Worm (Caenorhabditis elegans) whole organism, young adult: Measurements from ENCODE around the gene T09A5.5.

Source experiments
- D2030.7 ChIP-seq: fragments of 200-800 bp; sonication (Bioruptor generic); IDR thresholded peaks from 2 replicates; pipeline ENCODE4 v1.3.6; 2022; ENCODE audit warnings: missing genetic modification reagents, missing genetic modification characterization, missing compliant biosample characterization
- F37B4.10 ChIP-seq: fragments of 200-800 bp; sonication (Bioruptor generic); IDR thresholded peaks from 2 replicates; pipeline ENCODE4 v1.3.6; 2022; ENCODE audit warnings: missing genetic modification characterization, missing compliant biosample characterization
- F52B5.7 ChIP-seq: sonication (generic microtip); optimal IDR thresholded peaks from 2 replicates; lab custom pipeline; 2016; ENCODE audit warnings: mild to moderate bottlenecking, missing genetic modification characterization, missing compliant biosample characterization
- F55B11.4 ChIP-seq: sonication (generic microtip); optimal IDR thresholded peaks from 2 replicates; lab custom pipeline; 2016; ENCODE audit warnings: missing compliant biosample characterization, missing genetic modification characterization, borderline replicate concordance; ENCODE audit not compliant: insufficient read depth
- F57A8.1 ChIP-seq: fragments of 200-800 bp; sonication (Bioruptor generic); optimal IDR thresholded peaks from 2 replicates; lab custom pipeline; 2018; ENCODE audit warnings: mild to moderate bottlenecking, missing genetic modification characterization, moderate library complexity, missing compliant biosample characterization
- Y79H2A.3 ChIP-seq: fragments of 200-800 bp; sonication (Bioruptor generic); conservative IDR thresholded peaks from 2 replicates; pipeline ENCODE4 v1.3.6; 2022; ENCODE audit warnings: missing genetic modification reagents, missing genetic modification characterization, missing compliant biosample characterization
- attf-3 ChIP-seq: fragments of 200-800 bp; sonication (Bioruptor generic); conservative IDR thresholded peaks from 2 replicates; pipeline ENCODE4 v1.3.6; 2022; ENCODE audit warnings: missing genetic modification reagents, missing genetic modification characterization, missing compliant biosample characterization
- attf-5 ChIP-seq: fragments of 200-800 bp; sonication (Bioruptor generic); optimal IDR thresholded peaks from 2 replicates; lab custom pipeline; 2018; ENCODE audit warnings: mild to moderate bottlenecking, missing genetic modification characterization, missing compliant biosample characterization
- attf-6 ChIP-seq: fragments of 200-800 bp; sonication (Bioruptor generic); IDR thresholded peaks from 2 replicates; pipeline ENCODE4 v1.3.6; 2022; ENCODE audit warnings: missing genetic modification reagents, missing genetic modification characterization, missing compliant biosample characterization
- bed-2 ChIP-seq: fragments of 200-800 bp; sonication (Bioruptor generic); IDR thresholded peaks from 2 replicates; pipeline ENCODE4 v1.3.6; 2022; ENCODE audit warnings: missing genetic modification reagents, missing genetic modification characterization, missing compliant biosample characterization
- cebp-2 ChIP-seq: fragments of 200-800 bp; sonication (Bioruptor generic); IDR thresholded peaks from 2 replicates; pipeline ENCODE4 v1.3.6; 2022; ENCODE audit warnings: missing genetic modification characterization, missing compliant biosample characterization
- ceh-40 ChIP-seq: fragments of 200-800 bp; sonication (Bioruptor generic); IDR thresholded peaks from 2 replicates; pipeline ENCODE4 v1.3.6; 2022; ENCODE audit warnings: missing genetic modification characterization, missing compliant biosample characterization
- ceh-58 ChIP-seq: fragments of 200-800 bp; sonication (Bioruptor generic); IDR thresholded peaks from 2 replicates; pipeline ENCODE4 v1.3.6; 2022; ENCODE audit warnings: missing genetic modification characterization, missing compliant biosample characterization
- ceh-79 ChIP-seq: sonication (generic microtip); optimal IDR thresholded peaks from 2 replicates; lab custom pipeline; 2017; ENCODE audit warnings: mild to moderate bottlenecking, missing genetic modification characterization, missing compliant biosample characterization
- dox-1 ChIP-seq: fragments of 200-800 bp; sonication (Bioruptor generic); IDR thresholded peaks from 2 replicates; pipeline ENCODE4 v1.3.6; 2022; ENCODE audit warnings: missing genetic modification reagents, missing genetic modification characterization, missing compliant biosample characterization
- efl-1 ChIP-seq: fragments of 150-350 bp; optimal IDR thresholded peaks from 2 replicates; lab custom pipeline; 2014; ENCODE audit warnings: missing biosample characterization, missing genetic modification reagents, missing genetic modification characterization
- egl-44 ChIP-seq: fragments of 200-800 bp; sonication (Bioruptor generic); IDR thresholded peaks from 2 replicates; pipeline ENCODE4 v1.3.6; 2022; ENCODE audit warnings: missing genetic modification reagents, missing genetic modification characterization, missing compliant biosample characterization
- ekl-4 ChIP-seq: fragments of 200-800 bp; sonication (Bioruptor generic); IDR thresholded peaks from 2 replicates; pipeline ENCODE4 v1.3.6; 2022; ENCODE audit warnings: missing genetic modification reagents, missing genetic modification characterization, missing compliant biosample characterization
- ets-4 ChIP-seq: fragments of 200-800 bp; sonication (Bioruptor generic); optimal IDR thresholded peaks from 2 replicates; lab custom pipeline; 2018; ENCODE audit warnings: mild to moderate bottlenecking, missing genetic modification characterization, missing compliant biosample characterization
- hlh-12 ChIP-seq: sonication (generic microtip); optimal IDR thresholded peaks from 2 replicates; lab custom pipeline; 2016; ENCODE audit warnings: missing genetic modification characterization, missing compliant biosample characterization
- hrde-1 ChIP-seq: sonication (generic microtip); optimal IDR thresholded peaks from 2 replicates; lab custom pipeline; 2016; ENCODE audit warnings: missing genetic modification characterization, mild to moderate bottlenecking, missing compliant biosample characterization, moderate library complexity, missing genotype, missing genetic modification reagents, borderline replicate concordance
- hsf-1 ChIP-seq: fragments of 200-800 bp; sonication (Bioruptor generic); IDR thresholded peaks from 2 replicates; pipeline ENCODE4 v1.3.6; 2022; ENCODE audit warnings: missing genetic modification reagents, missing genetic modification characterization, missing compliant biosample characterization
- lag-1 ChIP-seq: fragments of 200-800 bp; sonication (Bioruptor generic); IDR thresholded peaks from 2 replicates; pipeline ENCODE4 v1.3.6; 2022; ENCODE audit warnings: missing genetic modification reagents, missing genetic modification characterization, missing compliant biosample characterization
- lin-35 ChIP-seq, 3 experiments: fragments of 150-350 bp in 2 of 3; sonication (generic microtip) in 1 of 3; optimal IDR thresholded peaks; 2 replicates each; lab custom pipeline; 2014 to 2018; ENCODE audit warnings: missing biosample characterization in 3 of 3, missing genetic modification characterization in 3 of 3, missing genetic modification reagents in 3 of 3
- lsl-1 ChIP-seq: fragments of 200-800 bp; sonication (Bioruptor generic); optimal IDR thresholded peaks from 2 replicates; lab custom pipeline; 2018; ENCODE audit warnings: mild to moderate bottlenecking, missing genetic modification characterization, moderate library complexity, missing compliant biosample characterization
- madf-10 ChIP-seq: sonication (generic microtip); optimal IDR thresholded peaks from 2 replicates; lab custom pipeline; 2016; ENCODE audit warnings: mild to moderate bottlenecking, missing genetic modification characterization, missing compliant biosample characterization
- madf-3 ChIP-seq: fragments of 200-800 bp; sonication (Bioruptor generic); IDR thresholded peaks from 2 replicates; pipeline ENCODE4 v1.3.6; 2022; ENCODE audit warnings: missing genetic modification reagents, missing genetic modification characterization, missing compliant biosample characterization
- madf-6 ChIP-seq: fragments of 200-800 bp; sonication (Bioruptor generic); IDR thresholded peaks from 2 replicates; pipeline ENCODE4 v1.3.6; 2022; ENCODE audit warnings: missing genetic modification reagents, missing genetic modification characterization, missing compliant biosample characterization
- mel-28 ChIP-seq: sonication (generic microtip); optimal IDR thresholded peaks from 2 replicates; lab custom pipeline; 2016; ENCODE audit warnings: borderline replicate concordance, mild to moderate bottlenecking, missing genetic modification characterization, missing compliant biosample characterization
- mes-4 ChIP-seq: sonication (generic microtip); optimal IDR thresholded peaks from 2 replicates; lab custom pipeline; 2016; ENCODE audit warnings: missing genotype, missing genetic modification characterization, missing compliant biosample characterization
- nfya-2 ChIP-seq: fragments of 200-800 bp; sonication (Bioruptor generic); IDR thresholded peaks from 2 replicates; pipeline ENCODE4 v1.3.6; 2022; ENCODE audit warnings: missing genetic modification reagents, missing genetic modification characterization, missing compliant biosample characterization
- nfyb-1 ChIP-seq: fragments of 200-800 bp; sonication (Bioruptor generic); IDR thresholded peaks from 2 replicates; pipeline ENCODE4 v1.3.6; 2022; ENCODE audit warnings: missing genetic modification reagents, missing genetic modification characterization, missing compliant biosample characterization
- nhr-120 ChIP-seq: fragments of 200-800 bp; sonication (Bioruptor generic); IDR thresholded peaks from 2 replicates; pipeline ENCODE4 v1.3.6; 2022; ENCODE audit warnings: missing genetic modification characterization, missing compliant biosample characterization
- nhr-179 ChIP-seq: sonication (generic microtip); optimal IDR thresholded peaks from 2 replicates; lab custom pipeline; 2016; ENCODE audit warnings: mild to moderate bottlenecking, missing genetic modification characterization, missing compliant biosample characterization
- nhr-80 ChIP-seq: sonication (generic microtip); optimal IDR thresholded peaks from 2 replicates; lab custom pipeline; 2016; ENCODE audit warnings: missing genetic modification characterization, missing compliant biosample characterization
- pbrm-1 ChIP-seq: fragments of 200-800 bp; sonication (Bioruptor generic); IDR thresholded peaks from 2 replicates; pipeline ENCODE4 v1.3.6; 2022; ENCODE audit warnings: missing genetic modification reagents, missing genetic modification characterization, missing compliant biosample characterization
- pha-4 ChIP-seq: fragments of 150-350 bp; sonication (generic microtip); optimal IDR thresholded peaks from 2 replicates; lab custom pipeline; 2014; ENCODE audit warnings: missing biosample characterization, missing genetic modification reagents, missing genetic modification characterization
- rec-8 ChIP-seq, 2 experiments: sonication (generic microtip); optimal IDR thresholded peaks; 2 replicates each; lab custom pipeline; 2016; ENCODE audit warnings: mild to moderate bottlenecking in 2 of 2, missing genetic modification characterization in 2 of 2, missing genetic modification reagents in 2 of 2, missing genotype in 2 of 2, missing biosample characterization in 1 of 2, missing compliant biosample characterization in 1 of 2, moderate library complexity in 1 of 2
- repo-1 ChIP-seq: sonication (generic microtip); optimal IDR thresholded peaks from 2 replicates; lab custom pipeline; 2017; ENCODE audit warnings: mild to moderate bottlenecking, missing genetic modification characterization, missing compliant biosample characterization
- rpc-1 ChIP-seq, 2 experiments: fragments of 150-350 bp in 1 of 2; sonication (generic microtip) in 1 of 2; optimal IDR thresholded peaks; 2 replicates each; lab custom pipeline; 2014 to 2018; ENCODE audit warnings: missing biosample characterization in 1 of 2, missing genetic modification characterization in 1 of 2, missing genetic modification reagents in 1 of 2, missing genotype in 1 of 2
- snpc-1.1 ChIP-seq: sonication (generic microtip); optimal IDR thresholded peaks from 2 replicates; lab custom pipeline; 2017; ENCODE audit warnings: missing genetic modification characterization, mild to moderate bottlenecking, missing compliant biosample characterization, antibody characterized with exemption, moderate library complexity, missing genotype, missing genetic modification reagents; ENCODE audit not compliant: insufficient read depth
- snpc-3.4 ChIP-seq: sonication (generic microtip); optimal IDR thresholded peaks from 2 replicates; lab custom pipeline; 2017; ENCODE audit warnings: missing genetic modification characterization, mild to moderate bottlenecking, missing compliant biosample characterization, antibody characterized with exemption, moderate library complexity, missing genotype, missing genetic modification reagents
- somi-1 ChIP-seq: fragments of 200-800 bp; sonication (Bioruptor generic); optimal IDR thresholded peaks from 2 replicates; lab custom pipeline; 2018; ENCODE audit warnings: mild to moderate bottlenecking, missing genetic modification characterization, missing compliant biosample characterization
- tbp1 ChIP-seq: fragments of 200-800 bp; sonication (Bioruptor generic); optimal IDR thresholded peaks from 2 replicates; lab custom pipeline; 2018; ENCODE audit warnings: mild to moderate bottlenecking, missing genetic modification characterization, missing compliant biosample characterization
- tlf-1 ChIP-seq: fragments of 200-800 bp; sonication (Bioruptor generic); optimal IDR thresholded peaks from 2 replicates; lab custom pipeline; 2018; ENCODE audit warnings: mild to moderate bottlenecking, missing genetic modification characterization, missing compliant biosample characterization
- unc-62 ChIP-seq: fragments of 150-350 bp; optimal IDR thresholded peaks from 2 replicates; lab custom pipeline; 2014; ENCODE audit warnings: missing biosample characterization, missing genetic modification reagents, missing genetic modification characterization
- ztf-18 ChIP-seq: sonication (generic microtip); optimal IDR thresholded peaks from 2 replicates; lab custom pipeline; 2016; ENCODE audit warnings: missing genotype, mild to moderate bottlenecking, missing genetic modification characterization, missing compliant biosample characterization
- ztf-28 ChIP-seq: fragments of 200-800 bp; sonication (Bioruptor generic); IDR thresholded peaks from 2 replicates; pipeline ENCODE4 v1.3.6; 2022; ENCODE audit warnings: missing genetic modification reagents, missing genetic modification characterization, missing compliant biosample characterization
- ztf-6 ChIP-seq: fragments of 200-800 bp; sonication (Bioruptor generic); IDR thresholded peaks from 2 replicates; pipeline ENCODE4 v1.3.6; 2022; ENCODE audit warnings: missing genetic modification reagents, missing genetic modification characterization, missing compliant biosample characterization

Gene T09A5.5

DNA sequence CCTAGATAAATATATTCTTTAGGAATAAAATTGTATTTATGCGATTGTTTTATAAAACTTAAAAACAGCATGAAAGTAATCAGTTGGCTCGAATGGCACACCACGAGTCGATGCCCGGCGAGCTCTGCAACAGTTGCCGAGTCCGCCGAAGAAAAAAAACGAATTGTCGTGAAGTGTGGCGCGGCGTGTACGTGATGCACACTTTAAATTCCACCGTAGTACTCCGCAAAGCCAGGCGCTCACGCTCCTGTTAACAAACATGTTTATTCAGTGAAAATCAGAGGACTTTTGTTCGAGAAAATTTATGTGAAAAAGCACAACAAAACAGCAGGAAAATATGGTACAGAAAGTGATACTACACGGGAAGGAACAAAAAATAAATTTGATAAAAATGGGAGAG lies 17.1 kb upstream of the T09A5.5 start (continued):
- TF ChIP-seq F55B11.4: no peak
- TF ChIP-seq lag-1 (GFP tag; lab: Robert Waterston, UW): no peak
- TF ChIP-seq nhr-80 (tag; lab: Kevin White, UChicago): no peak
- no peak for TF ChIP-seq F57A8.1 (GFP tag; lab: Kevin White, UChicago)
- no peak for TF ChIP-seq mes-4 (tag; lab: Kevin White, UChicago)
- TF ChIP-seq nhr-120 (GFP tag; lab: Robert Waterston, UW): no peak
- peak; percentile 1 for TF ChIP-seq ztf-18 (tag; lab: Kevin White, UChicago)
- no peak for TF ChIP-seq ets-4 (GFP tag; lab: Kevin White, UChicago)
- no peak for TF ChIP-seq madf-10 (tag; lab: Kevin White, UChicago)
- TF ChIP-seq rpc-1 (optimal IDR thresholded peaks at IDR 0.05; lab: Kevin White, UChicago): no peak
- TF ChIP-seq rpc-1 (tag; optimal IDR thresholded peaks at IDR 0.05; lab: Kevin White, UChicago): no peak
- TF ChIP-seq lin-35 (GFP tag; optimal IDR thresholded peaks at IDR 0.05; lab: Kevin White, UChicago): no peak
- TF ChIP-seq madf-3 (GFP tag; lab: Robert Waterston, UW): no peak
- no peak for TF ChIP-seq ceh-58 (GFP tag; lab: Robert Waterston, UW)
- no peak for TF ChIP-seq Y79H2A.3 (GFP tag; lab: Robert Waterston, UW)
- TF ChIP-seq rec-8 (tag; optimal IDR thresholded peaks at IDR 0.05; lab: Kevin White, UChicago): no peak
- TF ChIP-seq tbp1 (GFP tag; lab: Kevin White, UChicago): peak; percentile 20
- no peak for TF ChIP-seq egl-44 (GFP tag; lab: Robert Waterston, UW)
- TF ChIP-seq tlf-1: peak; percentile 32
- TF ChIP-seq snpc-1.1 (tag; lab: Kevin White, UChicago): no peak
- TF ChIP-seq ceh-40 (GFP tag; lab: Robert Waterston, UW): no peak
- TF ChIP-seq attf-6 (GFP tag; lab: Robert Waterston, UW): no peak
- TF ChIP-seq D2030.7 (GFP tag; lab: Robert Waterston, UW): peak; percentile 33; the same call in 1 of the 2 replicates
- TF ChIP-seq F37B4.10 (GFP tag; lab: Robert Waterston, UW): no peak
- 0 out of 2 replicates have a peak, but pooled peaks have one; percentile 7 for TF ChIP-seq dox-1 (GFP tag; lab: Robert Waterston, UW)
- no peak for TF ChIP-seq ztf-6 (GFP tag; lab: Robert Waterston, UW)
- no peak for TF ChIP-seq pha-4
- no peak for TF ChIP-seq repo-1 (tag; lab: Kevin White, UChicago)
- TF ChIP-seq somi-1: no peak
- no peak for TF ChIP-seq ztf-28 (GFP tag; lab: Robert Waterston, UW)
- no peak for TF ChIP-seq nfyb-1 (GFP tag; lab: Robert Waterston, UW)
- peak; percentile 63; the same call in 1 of the 2 replicates for TF ChIP-seq pbrm-1 (GFP tag; lab: Robert Waterston, UW)
- peak; percentile 12 for TF ChIP-seq hrde-1 (tag; lab: Kevin White, UChicago)
- no peak for TF ChIP-seq nfya-2 (GFP tag; lab: Robert Waterston, UW)
- TF ChIP-seq efl-1 (GFP tag; lab: Kevin White, UChicago): no peak
- no peak for TF ChIP-seq bed-2
- no peak for TF ChIP-seq unc-62
- TF ChIP-seq attf-3 (GFP tag; lab: Robert Waterston, UW): peak; percentile 73
- no peak for TF ChIP-seq F52B5.7 (tag; lab: Kevin White, UChicago)
- TF ChIP-seq ekl-4 (GFP tag; lab: Robert Waterston, UW): peak; percentile 54; the same call in 1 of the 2 replicates
- no peak for TF ChIP-seq ceh-79 (tag; lab: Kevin White, UChicago)
- TF ChIP-seq mel-28 (tag; lab: Kevin White, UChicago): no peak
- TF ChIP-seq lsl-1 (GFP tag; lab: Kevin White, UChicago): peak; percentile 80
- TF ChIP-seq madf-6 (GFP tag; lab: Robert Waterston, UW): peak; percentile 64
- no peak for TF ChIP-seq hlh-12
- no peak for TF ChIP-seq nhr-179 (tag; lab: Kevin White, UChicago)
- TF ChIP-seq attf-5 (GFP tag; lab: Kevin White, UChicago): peak; percentile 65
- TF ChIP-seq hsf-1 (GFP tag; lab: Robert Waterston, UW): no peak
- no peak for TF ChIP-seq cebp-2
- no peak for TF ChIP-seq snpc-3.4 (tag; lab: Kevin White, UChicago)
